Worm (Caenorhabditis elegans): ENCODE measurements around the gene F59A6.12.
A peak's percentile ranks its signal among the peaks of the same experiment; 100 is the strongest.

Gene F59A6.12

DNA sequence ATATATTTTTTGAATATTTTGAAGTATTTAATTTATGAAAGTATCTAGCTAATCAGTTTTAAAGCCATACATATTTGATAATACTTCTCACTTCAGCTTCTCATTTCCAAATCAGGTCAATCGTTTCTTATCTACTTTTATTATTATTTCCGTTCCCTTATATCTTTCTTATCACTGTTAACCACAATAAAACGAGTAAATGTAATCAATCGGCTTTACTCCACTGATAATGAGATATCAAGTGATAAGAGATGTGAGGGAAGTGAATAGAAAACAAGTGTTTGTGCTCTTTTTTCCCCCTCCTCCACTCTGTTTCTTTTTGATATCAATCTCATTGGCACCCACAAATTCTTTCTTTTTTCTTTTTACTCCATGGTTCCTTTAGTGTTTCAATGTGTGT lies 45.3 kb downstream of the F59A6.12 start:
- TF ChIP-seq daf-16 (GFP tag; optimal IDR thresholded peaks at IDR 0.05) (no peak), daf-16 (tag; optimal IDR thresholded peaks at IDR 0.05) (peak; percentile 31), nhr-28 (tag; optimal IDR thresholded peaks at IDR 0.05) (peak; percentile 15), dve-1 (tag; optimal IDR thresholded peaks at IDR 0.05; ENCODE audit: insufficient read depth) (peak; percentile 76), nhr-76 (tag; optimal IDR thresholded peaks at IDR 0.05) (no peak), ceh-62 (tag; optimal IDR thresholded peaks at IDR 0.05) (no peak), daf-12 (tag; optimal IDR thresholded peaks at IDR 0.05) (no peak), snpc-1.2 (GFP tag; IDR thresholded peaks at IDR 0.05) (no peak), spr-3 (GFP tag; optimal IDR thresholded peaks at IDR 0.05) (no peak), spr-1 (tag; optimal IDR thresholded peaks at IDR 0.05) (no peak), T26A8.4 (GFP tag; IDR thresholded peaks at IDR 0.05) (no peak), pha-4 (GFP tag; IDR thresholded peaks at IDR 0.05) (no peak), pha-4 (tag; optimal IDR thresholded peaks at IDR 0.05) (no peak), lin-15B (tag; optimal IDR thresholded peaks at IDR 0.05) (no peak), hlh-30 (tag; optimal IDR thresholded peaks at IDR 0.05; ENCODE audit: insufficient read depth) (no peak), ceh-28 (tag; optimal IDR thresholded peaks at IDR 0.05) (no peak), rbr-2 (tag; optimal IDR thresholded peaks at IDR 0.05) (no peak), lin-1 (GFP tag; IDR thresholded peaks at IDR 0.05) (no peak), F37D6.2 (tag; optimal IDR thresholded peaks at IDR 0.05) (no peak), ceh-82 (tag; optimal IDR thresholded peaks at IDR 0.05) (no peak), lin-13 (GFP tag; optimal IDR thresholded peaks at IDR 0.05) (no peak), mdl-1 (tag; optimal IDR thresholded peaks at IDR 0.05) (no peak), hlh-11 (tag; optimal IDR thresholded peaks at IDR 0.05) (peak; percentile 14), jun-1 (tag; optimal IDR thresholded peaks at IDR 0.05) (no peak), daf-19 (GFP tag; conservative IDR thresholded peaks at IDR 0.05) (no peak), lin-29 (GFP tag; IDR thresholded peaks at IDR 0.05) (no peak), saeg-2 (GFP tag; IDR thresholded peaks at IDR 0.05) (no peak), nhr-41 (GFP tag; IDR thresholded peaks at IDR 0.05) (no peak), cey-2 (tag; optimal IDR thresholded peaks at IDR 0.05; ENCODE audit: borderline replicate concordance, insufficient read depth) (no peak), T20F7.1 (GFP tag; optimal IDR thresholded peaks at IDR 0.05) (no peak), php-3 (GFP tag; IDR thresholded peaks at IDR 0.05) (peak; percentile 59), mxl-3 (GFP tag; optimal IDR thresholded peaks at IDR 0.05) (no peak), daf-8 (GFP tag; IDR thresholded peaks at IDR 0.05) (no peak), arid-1 (GFP tag; conservative IDR thresholded peaks at IDR 0.05) (no peak), F44E2.7 (GFP tag; IDR thresholded peaks at IDR 0.05) (no peak), unc-39 (tag; optimal IDR thresholded peaks at IDR 0.05) (no peak), snpc-4 (tag; optimal IDR thresholded peaks at IDR 0.05) (no peak), sdz-12 (GFP tag; optimal IDR thresholded peaks at IDR 0.05) (no peak), set-16 (GFP tag; IDR thresholded peaks at IDR 0.05) (no peak), pqm-1 (tag; optimal IDR thresholded peaks at IDR 0.05) (peak; percentile 14), F49E8.2 (tag; optimal IDR thresholded peaks at IDR 0.05; ENCODE audit: borderline replicate concordance) (no peak), Y75B8A.6 (GFP tag; IDR thresholded peaks at IDR 0.05) (no peak)
